Worm (Caenorhabditis elegans) whole organism, L1 larva: Measurements from ENCODE around the gene F38H4.3.
A peak's percentile ranks its signal among the peaks of the same experiment; 100 is the strongest.

ENCODE experiments used
- C04F5.9 ChIP-seq: sonication (generic microtip); optimal IDR thresholded peaks from 2 replicates; lab custom pipeline; 2016; ENCODE audit warnings: missing genetic modification characterization, missing compliant biosample characterization
- F16B12.6 ChIP-seq: fragments of 150-350 bp; optimal IDR thresholded peaks from 2 replicates; lab custom pipeline; 2014; ENCODE audit warnings: missing biosample characterization, missing genetic modification characterization
- ama-1 ChIP-seq: fragments of 150-350 bp; optimal IDR thresholded peaks from 2 replicates; lab custom pipeline; 2014
- blmp-1 ChIP-seq: fragments of 150-350 bp; optimal IDR thresholded peaks from 2 replicates; lab custom pipeline; 2014; ENCODE audit warnings: missing biosample characterization, missing genetic modification characterization
- ceh-82 ChIP-seq, 3 experiments: fragments of 150-350 bp in 1 of 3; sonication (generic microtip) in 2 of 3; optimal IDR thresholded peaks; 2 replicates each; lab custom pipeline; 2014 to 2017; ENCODE audit warnings: missing biosample characterization in 3 of 3, missing genetic modification characterization in 3 of 3
- ceh-88 ChIP-seq: fragments of 200-800 bp; sonication (Bioruptor generic); IDR thresholded peaks from 2 replicates; pipeline ENCODE4 v1.3.6; 2022; ENCODE audit warnings: missing genetic modification characterization, missing compliant biosample characterization
- ceh-90 ChIP-seq: sonication (generic microtip); optimal IDR thresholded peaks from 2 replicates; lab custom pipeline; 2016; ENCODE audit warnings: missing genetic modification characterization, missing compliant biosample characterization
- efl-1 ChIP-seq, 4 experiments: fragments of 150-350 bp; optimal IDR thresholded peaks in 3 of 4; peaks in 1 of 4; 1 replicate in 1 of 4; 2 replicates in 3 of 4; lab custom pipeline; 2014; ENCODE audit warnings: missing biosample characterization in 2 of 4, missing genetic modification characterization in 2 of 4, missing genetic modification reagents in 2 of 4
- egl-13 ChIP-seq: sonication (generic microtip); optimal IDR thresholded peaks from 2 replicates; lab custom pipeline; 2016; ENCODE audit warnings: missing genotype, missing genetic modification reagents, missing genetic modification characterization, missing compliant biosample characterization
- egl-27 ChIP-seq, 2 experiments: fragments of 150-350 bp in 1 of 2; sonication (generic microtip); optimal IDR thresholded peaks; 3 replicates each; lab custom pipeline; 2017 to 2018; ENCODE audit warnings: missing biosample characterization in 2 of 2, missing genetic modification characterization in 2 of 2, missing genetic modification reagents in 2 of 2
- elt-2 ChIP-seq: sonication (generic microtip); optimal IDR thresholded peaks from 2 replicates; lab custom pipeline; 2016; ENCODE audit warnings: missing genetic modification characterization, mild to moderate bottlenecking, inconsistent platforms, missing compliant biosample characterization, missing genetic modification reagents
- elt-3 ChIP-seq, 6 experiments: fragments of 150-350 bp in 1 of 6; sonication (generic microtip); optimal IDR thresholded peaks; 2 replicates each; lab custom pipeline; 2017 to 2018; ENCODE audit warnings: missing biosample characterization in 6 of 6, missing genetic modification characterization in 6 of 6, inconsistent platforms in 1 of 6
- fkh-10 ChIP-seq: sonication (generic microtip); optimal IDR thresholded peaks from 2 replicates; lab custom pipeline; 2017; ENCODE audit warnings: missing biosample characterization, missing genetic modification reagents, missing genetic modification characterization
- fkh-4 ChIP-seq: sonication (generic microtip); optimal IDR thresholded peaks from 2 replicates; lab custom pipeline; 2016; ENCODE audit warnings: missing compliant biosample characterization, missing genetic modification characterization, borderline replicate concordance
- fkh-8 ChIP-seq: sonication (generic microtip); optimal IDR thresholded peaks from 2 replicates; lab custom pipeline; 2016; ENCODE audit warnings: mild to moderate bottlenecking, missing genetic modification characterization, missing compliant biosample characterization
- hlh-17 ChIP-seq: fragments of 200-800 bp; sonication (Bioruptor generic); optimal IDR thresholded peaks from 2 replicates; lab custom pipeline; 2018; ENCODE audit warnings: missing genetic modification characterization, mild to moderate bottlenecking, missing compliant biosample characterization, moderate library complexity, borderline replicate concordance
- lin-14 ChIP-seq: fragments of 200-800 bp; sonication (Bioruptor generic); optimal IDR thresholded peaks from 2 replicates; lab custom pipeline; 2018; ENCODE audit warnings: mild to moderate bottlenecking, missing genetic modification characterization, moderate library complexity, missing compliant biosample characterization
- lin-15B ChIP-seq: fragments of 150-350 bp; sonication (generic microtip); optimal IDR thresholded peaks from 3 replicates; lab custom pipeline; 2014; ENCODE audit warnings: missing biosample characterization, missing genetic modification characterization
- lin-39 ChIP-seq: fragments of 150-350 bp; optimal IDR thresholded peaks from 2 replicates; lab custom pipeline; 2014; ENCODE audit warnings: missing biosample characterization, missing genetic modification reagents, missing genetic modification characterization
- lsy-2 ChIP-seq, 2 experiments: fragments of 150-350 bp; optimal IDR thresholded peaks; 2 replicates each; lab custom pipeline; 2014; ENCODE audit warnings: missing biosample characterization in 2 of 2, missing genetic modification characterization in 2 of 2
- mdl-1 ChIP-seq, 2 experiments: fragments of 150-350 bp; optimal IDR thresholded peaks; 2 replicates each; lab custom pipeline; 2014 to 2017; ENCODE audit warnings: missing biosample characterization in 2 of 2, missing genetic modification characterization in 2 of 2, inconsistent platforms in 1 of 2
- mef-2 ChIP-seq: fragments of 150-350 bp; optimal IDR thresholded peaks from 2 replicates; lab custom pipeline; 2014; ENCODE audit warnings: missing biosample characterization, missing genetic modification characterization
- mep-1 ChIP-seq: fragments of 150-350 bp; optimal IDR thresholded peaks from 2 replicates; lab custom pipeline; 2014; ENCODE audit warnings: missing biosample characterization, missing genetic modification characterization
- nhr-11 ChIP-seq: fragments of 150-350 bp; optimal IDR thresholded peaks from 2 replicates; lab custom pipeline; 2014; ENCODE audit warnings: missing biosample characterization, missing genetic modification characterization
- nhr-12 ChIP-seq: sonication (generic microtip); optimal IDR thresholded peaks from 2 replicates; lab custom pipeline; 2017; ENCODE audit warnings: missing biosample characterization, missing genetic modification characterization
- nhr-19 ChIP-seq: fragments of 200-800 bp; sonication (Bioruptor generic); conservative IDR thresholded peaks from 2 replicates; pipeline ENCODE4 v1.3.6; 2022; ENCODE audit warnings: missing genetic modification characterization, missing compliant biosample characterization
- nhr-28 ChIP-seq: fragments of 150-350 bp; optimal IDR thresholded peaks from 2 replicates; lab custom pipeline; 2014; ENCODE audit warnings: missing biosample characterization, missing genetic modification characterization
- nhr-71 ChIP-seq: sonication (generic microtip); optimal IDR thresholded peaks from 2 replicates; lab custom pipeline; 2016; ENCODE audit warnings: mild to moderate bottlenecking, missing genetic modification characterization, moderate library complexity, missing compliant biosample characterization
- nhr-85 ChIP-seq: sonication (generic microtip); peaks from one replicate; lab custom pipeline; 2016; ENCODE audit warnings: missing genetic modification characterization, inconsistent platforms, missing compliant biosample characterization
- nhr-90 ChIP-seq: sonication (generic microtip); optimal IDR thresholded peaks from 2 replicates; lab custom pipeline; 2016; ENCODE audit warnings: mild to moderate bottlenecking, missing genetic modification characterization, missing compliant biosample characterization; ENCODE audit not compliant: poor library complexity
- pax-3 ChIP-seq: fragments of 200-800 bp; sonication (Bioruptor generic); optimal IDR thresholded peaks from 2 replicates; lab custom pipeline; 2018; ENCODE audit warnings: mild to moderate bottlenecking, missing genetic modification characterization, moderate library complexity, missing compliant biosample characterization
- pqm-1 ChIP-seq: sonication (generic microtip); optimal IDR thresholded peaks from 3 replicates; lab custom pipeline; 2017; ENCODE audit warnings: missing biosample characterization, missing genetic modification characterization
- rnt-1 ChIP-seq: sonication (generic microtip); optimal IDR thresholded peaks from 2 replicates; lab custom pipeline; 2016; ENCODE audit warnings: mild to moderate bottlenecking, missing genetic modification characterization, moderate library complexity, missing compliant biosample characterization
- skn-1 ChIP-seq: fragments of 150-350 bp; optimal IDR thresholded peaks from 2 replicates; lab custom pipeline; 2014; ENCODE audit warnings: missing biosample characterization, missing genetic modification characterization
- sox-4 ChIP-seq: sonication (generic microtip); optimal IDR thresholded peaks from 2 replicates; lab custom pipeline; 2016; ENCODE audit warnings: missing genetic modification characterization, missing compliant biosample characterization
- sup-37 ChIP-seq: fragments of 200-800 bp; sonication (Bioruptor generic); optimal IDR thresholded peaks from 2 replicates; lab custom pipeline; 2018; ENCODE audit warnings: mild to moderate bottlenecking, missing genetic modification characterization, missing compliant biosample characterization
- swsn-7 ChIP-seq: sonication (generic microtip); optimal IDR thresholded peaks from 2 replicates; lab custom pipeline; 2016; ENCODE audit warnings: missing genetic modification characterization, missing compliant biosample characterization
- tbx-2 ChIP-seq: sonication (generic microtip); optimal IDR thresholded peaks from 2 replicates; lab custom pipeline; 2016; ENCODE audit warnings: missing genetic modification characterization, missing compliant biosample characterization
- tlp-1 ChIP-seq: fragments of 150-350 bp; optimal IDR thresholded peaks from 2 replicates; lab custom pipeline; 2014; ENCODE audit warnings: missing biosample characterization, missing genetic modification characterization
- unc-30 ChIP-seq: sonication (generic microtip); optimal IDR thresholded peaks from 2 replicates; lab custom pipeline; 2017; ENCODE audit warnings: missing biosample characterization, missing genetic modification characterization
- vab-15 ChIP-seq: sonication (generic microtip); optimal IDR thresholded peaks from 2 replicates; lab custom pipeline; 2017; ENCODE audit warnings: missing genotype, mild to moderate bottlenecking, missing genetic modification characterization, missing compliant biosample characterization
- ztf-11 ChIP-seq, 2 experiments: sonication (generic microtip); optimal IDR thresholded peaks; 2 replicates each; lab custom pipeline; 2016 to 2017; ENCODE audit warnings: missing genetic modification characterization in 2 of 2, missing biosample characterization in 1 of 2, missing compliant biosample characterization in 1 of 2
- ztf-4 ChIP-seq: fragments of 150-350 bp; optimal IDR thresholded peaks from 2 replicates; lab custom pipeline; 2014; ENCODE audit warnings: missing biosample characterization, missing genetic modification characterization

Gene F38H4.3

DNA sequence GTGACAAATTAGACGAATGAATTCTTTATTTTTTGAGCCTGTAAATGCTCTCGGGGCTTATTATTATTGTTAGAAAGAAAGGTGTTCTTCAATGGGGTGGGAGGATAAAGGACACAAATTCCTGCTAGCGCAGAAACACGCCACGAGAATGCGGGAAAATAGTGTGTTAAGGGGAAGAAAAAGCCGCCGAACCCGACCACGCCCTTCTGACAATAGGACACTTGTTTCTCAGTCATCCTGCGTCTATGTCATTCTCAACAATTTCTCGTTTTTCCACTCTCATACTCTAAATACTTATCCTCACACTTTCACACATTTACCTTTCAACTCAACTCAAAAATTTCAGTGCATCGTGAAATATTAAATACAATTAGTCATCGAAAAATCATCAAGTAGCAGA is 28.3 kb upstream of the F38H4.3 start, which contains the start of gene M117.1:
Gene M117.1 (plus strand): TSS at position 347 of the 400 bp plus-strand sequence.
- TF ChIP-seq tbx-2 (peak; percentile 13), lin-14 (GFP tag; lab: Kevin White, UChicago) (peak; percentile 53), rnt-1 (peak; percentile 4), nhr-71 (tag; lab: Kevin White, UChicago) (no peak), fkh-4 (tag; lab: Kevin White, UChicago) (no peak), blmp-1 (tag; lab: Kevin White, UChicago) (peak; percentile 13)

- no peak for TF ChIP-seq ceh-90
- TF ChIP-seq sup-37 (GFP tag; lab: Kevin White, UChicago), result no peak
- TF ChIP-seq mdl-1 (tag; optimal IDR thresholded peaks at IDR 0.05; lab: Kevin White, UChicago), result no peak
- TF ChIP-seq fkh-10, result no peak
- TF ChIP-seq efl-1 (optimal IDR thresholded peaks at IDR 0.05; lab: Kevin White, UChicago), result no peak
- TF ChIP-seq efl-1 (GFP tag; optimal IDR thresholded peaks at IDR 0.05 in 1 of 2; lab: Kevin White, UChicago), result peak in 1 of 2 experiments; percentile 67
- peak; percentile 50 for TF ChIP-seq nhr-85 (tag; lab: Kevin White, UChicago)
- TF ChIP-seq pax-3 (tag; lab: Kevin White, UChicago), result peak; percentile 22
- TF ChIP-seq elt-2 (tag; lab: Kevin White, UChicago), result no peak
- TF ChIP-seq lsy-2 (tag; optimal IDR thresholded peaks at IDR 0.05; lab: Kevin White, UChicago), result peak in 1 of 2 experiments; percentile 22
- no peak for TF ChIP-seq pqm-1 (tag; lab: Kevin White, UChicago)
- peak; percentile 27 for TF ChIP-seq nhr-90 (tag; lab: Kevin White, UChicago)
- no peak for TF ChIP-seq nhr-19
- no peak for TF ChIP-seq skn-1 (tag; lab: Kevin White, UChicago)
- no peak for TF ChIP-seq swsn-7 (tag; lab: Kevin White, UChicago)
- TF ChIP-seq nhr-71 (tag; lab: Kevin White, UChicago), result peak; percentile 22
- peak; percentile 81 for TF ChIP-seq ama-1 (lab: Kevin White, UChicago)
- peak; percentile 13 for TF ChIP-seq sox-4 (tag; lab: Kevin White, UChicago)
These were observed 21.9 kb upstream of the F38H4.3 start for ce11 chrIV:11820067-11820913.

DNA sequence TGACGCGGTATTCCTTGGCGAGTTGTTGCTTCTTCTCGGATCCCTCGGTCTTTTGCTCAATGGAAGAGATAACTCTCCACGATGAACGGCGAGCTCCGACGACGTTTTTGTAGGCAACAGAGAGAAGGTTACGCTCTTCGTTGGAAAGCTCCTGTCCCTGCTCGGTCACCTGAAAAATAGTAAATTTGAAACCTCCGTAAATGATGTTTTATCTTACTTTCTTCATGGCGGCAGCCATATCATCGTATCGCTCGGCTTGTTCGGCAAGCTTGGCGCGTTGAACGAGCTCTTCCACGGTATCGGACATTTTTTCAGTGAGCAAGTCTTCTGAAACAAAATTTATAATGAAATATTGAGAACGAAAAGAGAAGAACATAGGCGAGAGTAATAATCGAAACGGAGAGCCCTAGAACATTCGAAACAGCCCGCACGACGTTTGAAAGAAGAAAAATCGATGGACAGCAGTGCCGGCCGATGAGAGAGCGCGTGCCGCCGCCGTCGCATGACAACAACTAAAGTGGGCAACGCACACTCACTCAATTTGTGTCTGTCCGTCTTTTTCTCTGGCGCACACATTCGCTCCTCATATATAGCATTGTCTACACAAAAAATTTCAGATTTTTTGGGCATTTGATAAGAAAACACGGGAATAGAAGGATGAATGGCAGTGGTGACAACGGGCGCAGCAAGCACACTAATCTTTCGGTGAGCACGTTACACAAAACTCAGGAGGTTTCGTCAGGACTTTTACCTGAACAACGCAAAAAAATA is 20.4 kb upstream of the F38H4.3 start, which contains the start of the genes par-5 and M117.3:
Gene par-5 (minus strand): TSS at position 334 of the 771 bp plus-strand sequence.
Gene M117.3 (plus strand): TSS at position 616 of the 771 bp plus-strand sequence.
- TF ChIP-seq nhr-71 (tag; lab: Kevin White, UChicago) (peak; percentile 83), unc-30 (no peak), mep-1 (tag; lab: Kevin White, UChicago) (peak; percentile 58), ceh-90 (no peak), fkh-10 (peak; percentile 70), F16B12.6 (tag; lab: Kevin White, UChicago) (no peak), fkh-8 (tag; lab: Kevin White, UChicago) (peak; percentile 94), egl-27 (tag; optimal IDR thresholded peaks at IDR 0.05; lab: Kevin White, UChicago) (no peak), elt-3 (tag; optimal IDR thresholded peaks at IDR 0.05; lab: Kevin White, UChicago) (no peak), lin-39 (tag; lab: Kevin White, UChicago) (no peak), nhr-11 (tag; lab: Kevin White, UChicago) (no peak), ztf-4 (tag; lab: Kevin White, UChicago) (peak; percentile 62), ceh-82 (tag; optimal IDR thresholded peaks at IDR 0.05; lab: Kevin White, UChicago) (peak; percentile 49 to 72 (median 69)), mdl-1 (tag; optimal IDR thresholded peaks at IDR 0.05; lab: Kevin White, UChicago) (peak in 1 of 2 experiments; percentile 88), tlp-1 (no peak), swsn-7 (tag; lab: Kevin White, UChicago) (peak; percentile 72), ceh-88 (GFP tag; lab: Robert Waterston, UW) (peak; percentile 48; the same call in 1 of the 2 replicates), pax-3 (tag; lab: Kevin White, UChicago) (no peak), vab-15 (tag; lab: Kevin White, UChicago) (no peak), lin-15B (tag; lab: Kevin White, UChicago) (no peak), sox-4 (tag; lab: Kevin White, UChicago) (no peak), nhr-28 (tag; lab: Kevin White, UChicago) (no peak), nhr-12 (tag; lab: Kevin White, UChicago) (no peak), C04F5.9 (no peak), mef-2 (tag; lab: Kevin White, UChicago) (peak; percentile 0), ztf-11 (tag; optimal IDR thresholded peaks at IDR 0.05; lab: Kevin White, UChicago) (peak in 1 of 2 experiments; percentile 34), fkh-4 (tag; lab: Kevin White, UChicago) (no peak), egl-13 (tag; lab: Kevin White, UChicago) (peak; percentile 68), hlh-17 (GFP tag; lab: Kevin White, UChicago) (no peak)
